Worm (Caenorhabditis elegans): ENCODE results near the gene pas-7.

pas-7 gene

DNA sequence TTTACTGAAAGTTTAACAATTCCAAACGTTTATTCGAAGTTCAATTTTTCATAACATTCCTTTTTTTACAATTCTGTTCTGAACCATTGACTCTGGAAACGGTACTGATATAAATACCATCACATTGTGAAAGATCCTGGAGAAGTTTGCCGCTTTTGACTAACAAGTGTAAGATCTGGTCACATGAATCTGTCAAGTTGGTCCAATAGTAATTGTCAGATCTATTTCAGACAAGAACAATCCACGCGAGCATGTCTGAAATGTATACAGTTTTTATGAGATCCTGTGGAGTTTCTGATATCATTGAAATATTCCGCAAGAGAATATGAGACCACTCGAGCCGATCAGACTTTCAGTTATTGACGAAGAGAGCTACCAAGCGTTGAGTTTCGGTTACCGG, 6.5 kb downstream of the pas-7 start:
- TF ChIP-seq F13C5.2 (tag; optimal IDR thresholded peaks at IDR 0.05) (no peak), hmg-4 (GFP tag; optimal IDR thresholded peaks at IDR 0.05) (no peak), tbx-37 (GFP tag; conservative IDR thresholded peaks at IDR 0.05) (no peak), tra-4 (tag; optimal IDR thresholded peaks at IDR 0.05) (no peak), flt-1 (GFP tag; IDR thresholded peaks at IDR 0.05) (no peak), aly-1 (tag; optimal IDR thresholded peaks at IDR 0.05) (no peak), ama-1 (optimal IDR thresholded peaks at IDR 0.05) (no peak)

DNA sequence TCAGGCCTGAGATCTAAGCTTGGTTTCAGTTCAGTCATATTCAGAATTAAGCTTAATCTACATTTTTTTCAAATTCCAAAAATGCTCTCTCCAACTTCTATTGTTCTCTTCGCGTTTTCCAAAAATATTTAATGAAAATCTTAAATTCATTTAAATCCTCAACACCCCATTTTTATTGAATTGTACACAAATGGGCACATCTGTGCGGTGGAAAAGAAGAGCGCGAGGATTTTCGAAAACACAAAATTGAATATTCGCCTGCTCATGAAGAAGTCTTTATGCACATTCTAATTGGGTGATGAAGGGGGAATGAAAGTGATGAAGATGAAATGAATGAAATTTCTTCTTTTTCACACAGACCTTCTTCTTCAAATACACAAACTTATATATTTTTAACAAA, 15.2 kb downstream of the pas-7 start:
- no peak for TF ChIP-seq F13C5.2 (tag; optimal IDR thresholded peaks at IDR 0.05)
- no peak for TF ChIP-seq hmbx-1 (tag; optimal IDR thresholded peaks at IDR 0.05)
- no peak for TF ChIP-seq tbx-37 (GFP tag; conservative IDR thresholded peaks at IDR 0.05)
- TF ChIP-seq tbx-11 (GFP tag; IDR thresholded peaks at IDR 0.05), result no peak
- TF ChIP-seq ceh-13 (GFP tag; optimal IDR thresholded peaks at IDR 0.05), result no peak
- no peak for TF ChIP-seq ama-1 (optimal IDR thresholded peaks at IDR 0.05)
- no peak for TF ChIP-seq aly-1 (tag; optimal IDR thresholded peaks at IDR 0.05)
- no peak for TF ChIP-seq B0310.2 (tag; optimal IDR thresholded peaks at IDR 0.05)
- TF ChIP-seq hmg-4 (GFP tag; optimal IDR thresholded peaks at IDR 0.05), result no peak
- TF ChIP-seq tra-4 (tag; optimal IDR thresholded peaks at IDR 0.05), result no peak
- no peak for TF ChIP-seq hnd-1 (tag; optimal IDR thresholded peaks at IDR 0.05)
- TF ChIP-seq sea-1 (GFP tag; conservative IDR thresholded peaks at IDR 0.05), result no peak
- no peak for TF ChIP-seq ceh-36 (tag; optimal IDR thresholded peaks at IDR 0.05)
- TF ChIP-seq pes-1 (GFP tag; IDR thresholded peaks at IDR 0.05), result no peak
- TF ChIP-seq ets-7 (tag; optimal IDR thresholded peaks at IDR 0.05), result no peak
- TF ChIP-seq scrt-1 (GFP tag; IDR thresholded peaks at IDR 0.05), result no peak
- no peak for TF ChIP-seq flt-1 (GFP tag; IDR thresholded peaks at IDR 0.05)

DNA sequence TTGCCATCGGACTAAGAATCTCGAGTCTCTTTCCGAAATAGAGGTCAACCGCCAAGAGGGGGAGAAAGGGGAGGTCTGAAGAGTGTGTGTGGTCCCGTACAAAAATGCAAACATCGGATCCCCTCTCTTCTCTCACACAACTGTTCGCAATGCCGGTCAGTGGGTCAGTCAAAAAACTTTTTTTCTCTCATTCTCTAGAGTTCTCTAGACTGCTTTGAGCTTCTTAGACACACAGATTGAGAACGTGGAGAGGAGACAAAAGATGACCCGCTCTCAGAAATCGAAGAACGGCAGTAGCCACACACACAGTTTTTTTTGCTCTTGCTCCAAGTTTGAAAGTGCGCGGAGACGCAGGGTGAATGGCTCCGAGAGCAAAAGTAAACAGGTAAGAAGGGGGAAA, 23.9 kb downstream of the pas-7 start:
- TF ChIP-seq tbx-11 (GFP tag; IDR thresholded peaks at IDR 0.05) (no peak), B0310.2 (tag; optimal IDR thresholded peaks at IDR 0.05) (peak; percentile 29), aly-1 (tag; optimal IDR thresholded peaks at IDR 0.05) (no peak), hmg-4 (GFP tag; optimal IDR thresholded peaks at IDR 0.05) (peak; percentile 67), ceh-36 (tag; optimal IDR thresholded peaks at IDR 0.05) (no peak), pes-1 (GFP tag; IDR thresholded peaks at IDR 0.05) (peak; percentile 49; the same call in 1 of the 2 replicates), scrt-1 (GFP tag; IDR thresholded peaks at IDR 0.05) (no peak), hmbx-1 (tag; optimal IDR thresholded peaks at IDR 0.05) (no peak)

DNA sequence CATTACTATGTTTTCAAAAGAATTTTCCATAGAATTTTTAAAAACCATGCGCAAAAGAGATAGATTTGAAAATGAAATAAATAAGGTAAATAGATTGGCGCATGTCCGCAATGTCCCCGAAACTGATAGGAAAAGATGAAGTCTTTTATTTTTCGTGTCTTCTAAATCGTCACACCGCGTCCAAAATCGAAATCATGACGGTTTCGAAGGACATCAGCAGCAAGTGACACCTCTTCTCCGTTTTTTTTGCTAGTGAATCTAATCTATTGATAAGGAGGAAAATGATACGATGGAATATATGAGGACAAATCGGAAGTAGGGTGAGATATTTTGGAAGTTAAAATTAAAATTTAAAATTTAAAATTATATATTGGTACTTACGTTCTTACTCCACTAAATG, 25.7 kb downstream of the pas-7 start:
- TF ChIP-seq pes-1 (GFP tag; IDR thresholded peaks at IDR 0.05) (no peak), hmbx-1 (tag; optimal IDR thresholded peaks at IDR 0.05) (no peak), hnd-1 (tag; optimal IDR thresholded peaks at IDR 0.05) (no peak), ceh-13 (GFP tag; optimal IDR thresholded peaks at IDR 0.05) (no peak), ceh-36 (tag; optimal IDR thresholded peaks at IDR 0.05) (no peak), hmg-4 (GFP tag; optimal IDR thresholded peaks at IDR 0.05) (no peak), sea-1 (GFP tag; conservative IDR thresholded peaks at IDR 0.05) (no peak), tbx-11 (GFP tag; IDR thresholded peaks at IDR 0.05) (no peak)

DNA sequence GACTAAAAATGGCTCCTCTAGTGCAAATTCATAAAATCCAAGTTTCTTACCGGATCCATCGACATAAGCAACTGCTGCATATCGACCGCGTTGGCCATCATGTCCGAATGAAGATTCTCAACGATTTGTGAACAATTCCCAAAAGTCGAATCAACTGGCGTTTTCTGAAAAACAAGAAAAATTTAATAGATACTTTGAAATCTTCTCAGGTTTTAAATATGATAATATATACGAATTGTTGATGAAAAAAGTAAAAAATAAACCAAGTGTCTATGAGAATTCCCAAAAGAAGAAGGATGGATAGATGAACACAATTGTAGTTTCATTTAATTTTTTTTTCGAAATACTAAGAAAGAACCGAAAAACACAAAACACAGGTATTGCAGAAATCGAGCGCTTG, 31.8 kb downstream of the pas-7 start, which contains the start of gene die-1:
TSS of gene die-1 (minus strand) at position 101 of the 400 bp plus-strand sequence.
- TF ChIP-seq flt-1 (GFP tag; IDR thresholded peaks at IDR 0.05) (no peak), hmg-4 (GFP tag; optimal IDR thresholded peaks at IDR 0.05) (no peak), pes-1 (GFP tag; IDR thresholded peaks at IDR 0.05) (no peak), scrt-1 (GFP tag; IDR thresholded peaks at IDR 0.05) (no peak), hnd-1 (tag; optimal IDR thresholded peaks at IDR 0.05) (no peak), ceh-36 (tag; optimal IDR thresholded peaks at IDR 0.05) (no peak), ets-7 (tag; optimal IDR thresholded peaks at IDR 0.05) (no peak), B0310.2 (tag; optimal IDR thresholded peaks at IDR 0.05) (no peak), tbx-11 (GFP tag; IDR thresholded peaks at IDR 0.05) (no peak), sea-1 (GFP tag; conservative IDR thresholded peaks at IDR 0.05) (no peak)

DNA sequence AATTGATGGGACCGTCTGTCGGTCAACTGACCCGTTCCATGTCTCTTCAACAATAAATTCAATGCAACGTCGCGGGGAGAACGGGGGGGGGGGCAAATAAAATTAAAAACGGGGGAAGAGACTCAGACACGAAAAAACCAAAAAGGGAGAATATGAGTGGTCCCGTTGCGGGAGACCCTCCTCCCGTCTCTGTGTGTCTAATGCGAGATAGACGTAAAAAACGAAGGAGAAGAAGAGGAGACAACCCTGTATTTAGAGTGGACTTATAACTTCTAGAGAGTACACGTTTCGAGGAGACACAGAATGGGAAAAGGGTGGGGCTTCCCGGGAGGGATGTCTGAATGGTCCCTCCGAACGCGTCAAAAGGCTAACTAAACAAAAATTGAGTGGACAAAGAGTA, 34.2 kb downstream of the pas-7 start:
- TF ChIP-seq tbx-37 (GFP tag; conservative IDR thresholded peaks at IDR 0.05) (no peak), scrt-1 (GFP tag; IDR thresholded peaks at IDR 0.05) (0 out of 2 replicates have a peak, but pooled peaks have one; percentile 43), sea-1 (GFP tag; conservative IDR thresholded peaks at IDR 0.05) (0 out of 2 replicates have a peak, but pooled peaks have one; percentile 46), pes-1 (GFP tag; IDR thresholded peaks at IDR 0.05) (peak; percentile 55), hnd-1 (tag; optimal IDR thresholded peaks at IDR 0.05) (no peak), tbx-11 (GFP tag; IDR thresholded peaks at IDR 0.05) (no peak), ceh-36 (tag; optimal IDR thresholded peaks at IDR 0.05) (peak; percentile 5), aly-1 (tag; optimal IDR thresholded peaks at IDR 0.05) (no peak), ceh-13 (GFP tag; optimal IDR thresholded peaks at IDR 0.05) (no peak), ets-7 (tag; optimal IDR thresholded peaks at IDR 0.05) (no peak), flt-1 (GFP tag; IDR thresholded peaks at IDR 0.05) (peak; percentile 49; the same call in 1 of the 2 replicates), tra-4 (tag; optimal IDR thresholded peaks at IDR 0.05) (no peak), hmg-4 (GFP tag; optimal IDR thresholded peaks at IDR 0.05) (peak; percentile 83), hmbx-1 (tag; optimal IDR thresholded peaks at IDR 0.05) (no peak), F13C5.2 (tag; optimal IDR thresholded peaks at IDR 0.05) (no peak), ama-1 (optimal IDR thresholded peaks at IDR 0.05) (no peak), B0310.2 (tag; optimal IDR thresholded peaks at IDR 0.05) (no peak)

DNA sequence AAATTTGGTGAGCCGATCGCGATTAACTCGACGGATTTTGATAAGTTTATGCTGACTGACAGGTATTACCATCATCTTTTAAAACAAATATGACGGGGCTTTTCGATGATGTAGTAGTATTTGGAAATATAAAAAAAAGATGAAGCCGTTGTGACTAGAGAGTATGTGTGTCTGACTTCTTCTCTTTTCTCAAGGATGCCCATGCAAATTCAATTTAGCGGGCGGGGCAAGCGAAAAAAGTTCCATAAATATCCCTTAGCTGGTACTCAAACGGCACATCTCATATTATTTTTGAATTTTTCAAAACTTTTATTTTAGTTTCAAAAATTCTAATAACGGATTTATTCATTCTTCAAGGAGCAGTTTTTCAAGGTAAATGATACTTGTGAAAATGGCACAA, 39.1 kb downstream of the pas-7 start, which contains the start of gene stg-1:
TSS of gene stg-1 (minus strand) at position 153 of the 400 bp plus-strand sequence.
- TF ChIP-seq ceh-36 (tag; optimal IDR thresholded peaks at IDR 0.05), result no peak
- TF ChIP-seq tra-4 (tag; optimal IDR thresholded peaks at IDR 0.05), result no peak
- TF ChIP-seq scrt-1 (GFP tag; IDR thresholded peaks at IDR 0.05), result no peak
- TF ChIP-seq ets-7 (tag; optimal IDR thresholded peaks at IDR 0.05), result no peak
- no peak for TF ChIP-seq flt-1 (GFP tag; IDR thresholded peaks at IDR 0.05)
- TF ChIP-seq hmg-4 (GFP tag; optimal IDR thresholded peaks at IDR 0.05), result no peak
- no peak for TF ChIP-seq aly-1 (tag; optimal IDR thresholded peaks at IDR 0.05)
- TF ChIP-seq sea-1 (GFP tag; conservative IDR thresholded peaks at IDR 0.05), result no peak
- TF ChIP-seq ama-1 (optimal IDR thresholded peaks at IDR 0.05), result no peak

DNA sequence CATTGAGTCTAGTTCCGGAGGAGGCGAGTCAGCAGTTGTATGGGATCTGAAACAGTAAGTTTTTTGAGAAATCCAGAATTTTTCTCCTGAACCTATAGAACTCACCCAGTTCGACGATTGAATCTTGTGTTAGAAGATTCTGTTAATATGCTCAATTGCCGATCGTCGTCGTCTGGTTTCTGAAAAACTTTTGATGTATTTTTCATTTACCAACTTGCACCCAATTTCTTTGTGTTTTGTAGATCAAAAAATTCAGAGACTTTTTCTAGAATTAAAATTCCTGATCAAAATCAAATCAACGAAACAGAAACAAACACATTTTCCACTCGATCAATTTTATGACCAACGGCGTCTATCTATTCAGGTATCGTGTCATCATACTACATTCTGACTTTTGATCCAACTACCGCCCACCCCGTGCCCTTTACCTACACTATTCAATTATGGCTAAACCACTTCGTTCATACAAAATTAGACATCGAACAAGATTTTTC, 43.1 kb downstream of the pas-7 start, which contains the start of gene C18D1.2:
TSS of gene C18D1.2 (plus strand) at position 444 of the 494 bp plus-strand sequence.
- TF ChIP-seq ets-7 (tag; optimal IDR thresholded peaks at IDR 0.05) (no peak), B0310.2 (tag; optimal IDR thresholded peaks at IDR 0.05) (no peak), ceh-13 (GFP tag; optimal IDR thresholded peaks at IDR 0.05) (no peak), pes-1 (GFP tag; IDR thresholded peaks at IDR 0.05) (no peak), hmg-4 (GFP tag; optimal IDR thresholded peaks at IDR 0.05) (no peak), scrt-1 (GFP tag; IDR thresholded peaks at IDR 0.05) (no peak), hmbx-1 (tag; optimal IDR thresholded peaks at IDR 0.05) (no peak), tbx-11 (GFP tag; IDR thresholded peaks at IDR 0.05) (no peak), F13C5.2 (tag; optimal IDR thresholded peaks at IDR 0.05) (no peak), tbx-37 (GFP tag; conservative IDR thresholded peaks at IDR 0.05) (no peak), tra-4 (tag; optimal IDR thresholded peaks at IDR 0.05) (no peak)
